Worm (Caenorhabditis elegans) whole organism, L4 larva: ENCODE measurements around the gene M163.1.

ENCODE experiments used
- D1046.2 ChIP-seq: fragments of 200-800 bp; sonication (Bioruptor generic); IDR thresholded peaks from 2 replicates; pipeline ENCODE4 v1.3.6; 2022; ENCODE audit warnings: missing genetic modification characterization, missing compliant biosample characterization
- F44E2.7 ChIP-seq: fragments of 200-800 bp; sonication (Bioruptor generic); IDR thresholded peaks from 2 replicates; pipeline ENCODE4 v2.1.2; 2022; ENCODE audit warnings: missing genetic modification characterization, missing compliant biosample characterization
- F49E8.2 ChIP-seq: sonication (generic microtip); optimal IDR thresholded peaks from 2 replicates; lab custom pipeline; 2016; ENCODE audit warnings: missing compliant biosample characterization, mild to moderate bottlenecking, missing genetic modification characterization, borderline replicate concordance
- T20F7.1 ChIP-seq: fragments of 200-800 bp; sonication (Bioruptor generic); optimal IDR thresholded peaks from 2 replicates; lab custom pipeline; 2018; ENCODE audit warnings: mild to moderate bottlenecking, missing genetic modification characterization, missing compliant biosample characterization
- ZK337.2 ChIP-seq: fragments of 200-800 bp; sonication (Bioruptor generic); IDR thresholded peaks from 2 replicates; pipeline ENCODE4 v1.3.6; 2022; ENCODE audit warnings: missing genetic modification reagents, missing genetic modification characterization, missing compliant biosample characterization
- aha-1 ChIP-seq: fragments of 150-350 bp; peaks from one replicate; lab custom pipeline; 2014; ENCODE audit warnings: missing biosample characterization, missing genetic modification characterization
- attf-4 ChIP-seq: sonication (generic microtip); optimal IDR thresholded peaks from 3 replicates; lab custom pipeline; 2017; ENCODE audit warnings: missing biosample characterization, missing genetic modification characterization
- ceh-20 ChIP-seq: fragments of 200-800 bp; sonication (Bioruptor generic); IDR thresholded peaks from 2 replicates; pipeline ENCODE4 v1.3.6; 2022; ENCODE audit warnings: missing genetic modification reagents, missing genetic modification characterization, missing compliant biosample characterization
- ceh-32 ChIP-seq: sonication (generic microtip); optimal IDR thresholded peaks from 2 replicates; lab custom pipeline; 2016; ENCODE audit warnings: mild to moderate bottlenecking, missing genetic modification characterization, missing compliant biosample characterization; ENCODE audit not compliant: poor library complexity
- ces-1 ChIP-seq: fragments of 150-350 bp; sonication (generic microtip); optimal IDR thresholded peaks from 4 replicates; lab custom pipeline; 2014; ENCODE audit warnings: missing biosample characterization, missing genetic modification reagents, missing genetic modification characterization
- ctbp-1 ChIP-seq: fragments of 200-800 bp; sonication (Bioruptor generic); IDR thresholded peaks from 2 replicates; pipeline ENCODE4 v1.3.6; 2022; ENCODE audit warnings: missing genetic modification reagents, missing genetic modification characterization, missing compliant biosample characterization
- daf-12 ChIP-seq: fragments of 150-350 bp; optimal IDR thresholded peaks from 2 replicates; lab custom pipeline; 2014; ENCODE audit warnings: missing biosample characterization, missing genetic modification reagents, missing genetic modification characterization
- daf-16 ChIP-seq, 3 experiments: sonication (generic microtip); optimal IDR thresholded peaks; 2 replicates each; lab custom pipeline; 2016 to 2017; ENCODE audit warnings: missing genetic modification characterization in 3 of 3, missing genetic modification reagents in 3 of 3, mild to moderate bottlenecking in 2 of 3, missing compliant biosample characterization in 2 of 3, missing biosample characterization in 1 of 3, moderate library complexity in 1 of 3
- daf-19 ChIP-seq: fragments of 200-800 bp; sonication (Bioruptor generic); conservative IDR thresholded peaks from 2 replicates; pipeline ENCODE4 v1.3.6; 2022; ENCODE audit warnings: missing genetic modification characterization, missing compliant biosample characterization
- dpl-1 ChIP-seq: fragments of 150-350 bp; optimal IDR thresholded peaks from 2 replicates; lab custom pipeline; 2014; ENCODE audit warnings: missing biosample characterization, missing genetic modification reagents, missing genetic modification characterization
- dve-1 ChIP-seq: sonication (generic microtip); optimal IDR thresholded peaks from 2 replicates; lab custom pipeline; 2017; ENCODE audit warnings: antibody characterized with exemption, mild to moderate bottlenecking, missing genetic modification characterization, missing compliant biosample characterization; ENCODE audit not compliant: insufficient read depth
- egl-43 ChIP-seq: fragments of 200-800 bp; sonication (Bioruptor generic); IDR thresholded peaks from 2 replicates; pipeline ENCODE4 v1.3.6; 2022; ENCODE audit warnings: missing genetic modification reagents, missing genetic modification characterization, missing compliant biosample characterization
- gei-8 ChIP-seq: fragments of 200-800 bp; sonication (Bioruptor generic); optimal IDR thresholded peaks from 2 replicates; lab custom pipeline; 2018; ENCODE audit warnings: mild to moderate bottlenecking, missing genetic modification characterization, missing compliant biosample characterization
- hlh-11 ChIP-seq: fragments of 200-800 bp; sonication (Bioruptor generic); optimal IDR thresholded peaks from 2 replicates; lab custom pipeline; 2018; ENCODE audit warnings: mild to moderate bottlenecking, missing genetic modification characterization, missing compliant biosample characterization
- hlh-30 ChIP-seq: sonication (generic microtip); optimal IDR thresholded peaks from 2 replicates; lab custom pipeline; 2017; ENCODE audit warnings: antibody characterized with exemption, mild to moderate bottlenecking, missing genetic modification characterization, missing compliant biosample characterization; ENCODE audit not compliant: insufficient read depth
- jun-1 ChIP-seq: fragments of 150-350 bp; optimal IDR thresholded peaks from 2 replicates; lab custom pipeline; 2014; ENCODE audit warnings: missing biosample characterization, missing genetic modification reagents, missing genetic modification characterization
- lin-1 ChIP-seq: fragments of 200-800 bp; sonication (Bioruptor generic); IDR thresholded peaks from 2 replicates; pipeline ENCODE4 v1.3.6; 2022; ENCODE audit warnings: missing genetic modification reagents, missing genetic modification characterization, missing compliant biosample characterization
- lin-13 ChIP-seq: fragments of 150-350 bp; optimal IDR thresholded peaks from 2 replicates; lab custom pipeline; 2014; ENCODE audit warnings: missing biosample characterization, missing genetic modification reagents, missing genetic modification characterization
- lin-29 ChIP-seq: fragments of 200-800 bp; sonication (Bioruptor generic); IDR thresholded peaks from 2 replicates; pipeline ENCODE4 v1.3.6; 2022; ENCODE audit warnings: missing genetic modification reagents, missing genetic modification characterization, missing compliant biosample characterization
- lir-3 ChIP-seq: sonication (generic microtip); optimal IDR thresholded peaks from 2 replicates; lab custom pipeline; 2016; ENCODE audit warnings: mild to moderate bottlenecking, missing genetic modification characterization, missing compliant biosample characterization
- madf-9 ChIP-seq: fragments of 200-800 bp; sonication (Bioruptor generic); conservative IDR thresholded peaks from 2 replicates; pipeline ENCODE4 v1.3.6; 2022; ENCODE audit warnings: missing genetic modification reagents, missing genetic modification characterization, missing compliant biosample characterization
- mdl-1 ChIP-seq, 2 experiments: fragments of 150-350 bp in 1 of 2; sonication (generic microtip) in 1 of 2; optimal IDR thresholded peaks; 2 replicates each; lab custom pipeline; 2014 to 2017; ENCODE audit warnings: missing biosample characterization in 2 of 2, missing genetic modification characterization in 2 of 2
- mdt-29 ChIP-seq: fragments of 200-800 bp; sonication (Bioruptor generic); IDR thresholded peaks from 2 replicates; pipeline ENCODE4 v1.3.6; 2022; ENCODE audit warnings: missing genetic modification reagents, missing genetic modification characterization, missing compliant biosample characterization
- mep-1 ChIP-seq: fragments of 150-350 bp; sonication (generic microtip); optimal IDR thresholded peaks from 3 replicates; lab custom pipeline; 2014; ENCODE audit warnings: missing biosample characterization, missing genetic modification characterization
- mxl-2 ChIP-seq: fragments of 200-800 bp; sonication (Bioruptor generic); conservative IDR thresholded peaks from 2 replicates; pipeline ENCODE4 v1.3.6; 2022; ENCODE audit warnings: missing genetic modification reagents, missing genetic modification characterization, missing compliant biosample characterization
- mxl-3 ChIP-seq: fragments of 200-800 bp; sonication (Bioruptor generic); optimal IDR thresholded peaks from 2 replicates; lab custom pipeline; 2018; ENCODE audit warnings: mild to moderate bottlenecking, missing genetic modification characterization, missing compliant biosample characterization
- nhr-11 ChIP-seq: fragments of 150-350 bp; optimal IDR thresholded peaks from 2 replicates; lab custom pipeline; 2014; ENCODE audit warnings: missing biosample characterization, missing genetic modification characterization
- nhr-41 ChIP-seq: fragments of 200-800 bp; sonication (Bioruptor generic); IDR thresholded peaks from 2 replicates; pipeline ENCODE4 v1.3.6; 2022; ENCODE audit warnings: missing genetic modification reagents, missing genetic modification characterization, missing compliant biosample characterization
- nhr-6 ChIP-seq: fragments of 150-350 bp; optimal IDR thresholded peaks from 2 replicates; lab custom pipeline; 2014; ENCODE audit warnings: missing biosample characterization, missing genetic modification characterization
- nhr-77 ChIP-seq: fragments of 150-350 bp; optimal IDR thresholded peaks from 2 replicates; lab custom pipeline; 2014; ENCODE audit warnings: missing biosample characterization, missing genetic modification characterization
- php-3 ChIP-seq: fragments of 200-800 bp; sonication (Bioruptor generic); IDR thresholded peaks from 2 replicates; pipeline ENCODE4 v1.3.6; 2022; ENCODE audit warnings: missing genetic modification reagents, missing genetic modification characterization, missing compliant biosample characterization
- rbr-2 ChIP-seq: sonication (generic microtip); optimal IDR thresholded peaks from 2 replicates; lab custom pipeline; 2016; ENCODE audit warnings: missing genotype, missing genetic modification characterization, missing compliant biosample characterization
- sdz-12 ChIP-seq: fragments of 200-800 bp; sonication (Bioruptor generic); optimal IDR thresholded peaks from 2 replicates; lab custom pipeline; 2018; ENCODE audit warnings: mild to moderate bottlenecking, missing genetic modification characterization, missing compliant biosample characterization
- skn-1 ChIP-seq: fragments of 150-350 bp; optimal IDR thresholded peaks from 2 replicates; lab custom pipeline; 2014; ENCODE audit warnings: missing biosample characterization, missing genetic modification characterization
- snpc-1.2 ChIP-seq: fragments of 200-800 bp; sonication (Bioruptor generic); IDR thresholded peaks from 2 replicates; pipeline ENCODE4 v1.3.6; 2022; ENCODE audit warnings: missing genetic modification reagents, missing genetic modification characterization, missing compliant biosample characterization
- spr-3 ChIP-seq: fragments of 200-800 bp; sonication (Bioruptor generic); optimal IDR thresholded peaks from 2 replicates; lab custom pipeline; 2018; ENCODE audit warnings: mild to moderate bottlenecking, missing genetic modification characterization, missing compliant biosample characterization
- tag-97 ChIP-seq: fragments of 200-800 bp; sonication (Bioruptor generic); IDR thresholded peaks from 2 replicates; pipeline ENCODE4 v1.3.6; 2022; ENCODE audit warnings: missing genetic modification characterization, missing compliant biosample characterization
- unc-39 ChIP-seq: sonication (generic microtip); optimal IDR thresholded peaks from 2 replicates; lab custom pipeline; 2017; ENCODE audit warnings: missing biosample characterization, missing genetic modification characterization
- unc-62 ChIP-seq, 3 experiments: fragments of 150-350 bp in 1 of 3; sonication (generic microtip); optimal IDR thresholded peaks in 2 of 3; peaks in 1 of 3; 1 replicate in 1 of 3; 2 replicates in 2 of 3; lab custom pipeline; 2014 to 2017; ENCODE audit warnings: missing biosample characterization in 3 of 3, missing genetic modification characterization in 3 of 3, missing genetic modification reagents in 3 of 3, missing genotype in 1 of 3
- zag-1 ChIP-seq: fragments of 150-350 bp; optimal IDR thresholded peaks from 2 replicates; lab custom pipeline; 2014; ENCODE audit warnings: missing biosample characterization, missing genetic modification characterization
- zip-11 ChIP-seq: fragments of 200-800 bp; sonication (Bioruptor generic); IDR thresholded peaks from 2 replicates; pipeline ENCODE4 v1.3.6; 2022; ENCODE audit warnings: missing genetic modification characterization, missing compliant biosample characterization
- ztf-7 ChIP-seq: fragments of 150-350 bp; optimal IDR thresholded peaks from 2 replicates; lab custom pipeline; 2014; ENCODE audit warnings: missing biosample characterization, missing genetic modification characterization

The M163.1 gene

DNA sequence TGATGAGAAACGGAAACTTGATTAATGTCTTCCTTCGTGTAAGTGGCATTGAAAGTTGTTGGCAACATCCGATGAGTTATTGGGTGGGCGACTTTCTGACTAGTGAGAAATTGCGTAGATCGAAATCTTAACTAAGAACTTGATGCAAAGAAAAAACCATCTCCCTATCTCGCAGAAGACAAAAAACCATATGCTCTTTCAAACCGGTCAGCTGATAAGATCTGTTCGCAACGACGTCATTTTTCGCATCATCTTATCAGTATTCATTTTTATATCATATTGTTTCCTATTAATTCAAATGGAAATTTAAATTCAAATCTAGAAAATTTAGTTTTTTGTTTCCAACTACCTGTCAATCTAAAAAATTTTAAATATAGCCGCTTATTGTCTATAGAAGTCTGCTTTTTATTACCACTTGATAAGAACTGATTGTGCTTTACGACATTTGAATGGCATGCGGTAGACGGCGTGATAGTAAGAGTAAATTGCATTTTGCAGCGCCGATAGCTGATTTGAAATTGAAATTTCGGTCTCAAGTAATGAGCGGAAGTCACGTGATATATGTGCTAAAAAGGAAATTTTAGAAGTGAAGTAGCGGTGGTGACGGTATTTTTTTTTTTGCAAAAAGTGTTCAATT lies 3.1 kb downstream of the M163.1 start (continued):
- TF ChIP-seq daf-16 (GFP tag; optimal IDR thresholded peaks at IDR 0.05; lab: Kevin White, UChicago) (peak in 1 of 2 experiments; percentile 93), daf-16 (tag; optimal IDR thresholded peaks at IDR 0.05; lab: Kevin White, UChicago) (peak; percentile 65), T20F7.1 (GFP tag; lab: Kevin White, UChicago) (peak; percentile 54), jun-1 (no peak), mep-1 (tag; lab: Kevin White, UChicago) (no peak), ceh-20 (GFP tag; lab: Robert Waterston, UW) (0 out of 2 replicates have a peak, but pooled peaks have one; percentile 9), mxl-3 (no peak), dve-1 (tag; lab: Kevin White, UChicago) (peak; percentile 95), zag-1 (tag; lab: Kevin White, UChicago) (no peak)

DNA sequence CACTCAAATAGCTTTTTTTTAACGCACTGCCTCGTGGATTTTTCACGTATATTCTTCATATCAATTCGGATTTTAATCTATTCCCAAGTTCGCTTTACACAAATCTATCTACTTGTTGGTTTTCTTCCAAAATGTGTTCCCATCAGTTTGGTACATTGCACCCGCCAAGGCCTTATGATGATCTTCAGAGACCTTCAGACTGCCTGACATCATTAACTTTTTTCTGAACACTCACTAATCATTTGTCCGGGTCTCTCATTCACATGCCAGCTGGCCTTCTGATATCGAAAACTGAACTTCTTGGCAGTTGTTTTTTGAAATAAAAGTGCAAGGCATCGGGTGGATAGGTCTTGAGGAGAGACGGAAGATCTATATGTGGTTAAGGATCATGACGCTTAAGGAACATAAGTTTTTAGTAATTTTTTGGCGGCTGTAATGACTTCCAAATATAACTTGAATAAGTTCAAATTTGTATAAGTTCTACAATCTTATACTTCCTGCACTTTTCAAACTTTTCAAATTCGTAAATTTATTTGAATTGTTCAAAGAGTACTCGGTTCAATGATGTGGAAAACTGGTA lies 3.7 kb downstream of the M163.1 start:
- no peak for TF ChIP-seq sdz-12 (GFP tag; lab: Kevin White, UChicago)
- no peak for TF ChIP-seq madf-9 (GFP tag; lab: Robert Waterston, UW)
- no peak for TF ChIP-seq jun-1
- TF ChIP-seq mxl-2 (GFP tag; lab: Robert Waterston, UW) = no peak
- no peak for TF ChIP-seq nhr-6
- no peak for TF ChIP-seq dpl-1 (GFP tag; lab: Kevin White, UChicago)
- TF ChIP-seq nhr-11 (tag; lab: Kevin White, UChicago) = no peak
- TF ChIP-seq skn-1 (tag; lab: Kevin White, UChicago) = no peak
- TF ChIP-seq gei-8 (GFP tag; lab: Kevin White, UChicago) = no peak
- no peak for TF ChIP-seq F44E2.7
- no peak for TF ChIP-seq ztf-7 (tag; lab: Kevin White, UChicago)
- no peak for TF ChIP-seq ces-1 (GFP tag; lab: Kevin White, UChicago)
- no peak for TF ChIP-seq daf-12 (tag; lab: Kevin White, UChicago)
- no peak for TF ChIP-seq egl-43 (GFP tag; lab: Robert Waterston, UW)
- no peak for TF ChIP-seq D1046.2 (GFP tag; lab: Robert Waterston, UW)
- TF ChIP-seq php-3 = no peak
- peak; percentile 86 for TF ChIP-seq hlh-30 (tag; lab: Kevin White, UChicago)
- 0 out of 2 replicates have a peak, but pooled peaks have one; percentile 39 for TF ChIP-seq ctbp-1 (GFP tag; lab: Robert Waterston, UW)
- no peak for TF ChIP-seq lir-3 (tag; lab: Kevin White, UChicago)
- TF ChIP-seq unc-62 (GFP tag; optimal IDR thresholded peaks at IDR 0.05 in 1 of 2; lab: Kevin White, UChicago) = peak in 1 of 2 experiments; percentile 97
- no peak for TF ChIP-seq unc-62 (tag; optimal IDR thresholded peaks at IDR 0.05; lab: Kevin White, UChicago)
- no peak for TF ChIP-seq mep-1 (tag; lab: Kevin White, UChicago)
- TF ChIP-seq mdl-1 (tag; optimal IDR thresholded peaks at IDR 0.05; lab: Kevin White, UChicago) = peak in 1 of 2 experiments; percentile 45
- TF ChIP-seq nhr-77 = no peak
- no peak for TF ChIP-seq ZK337.2 (GFP tag; lab: Robert Waterston, UW)
- TF ChIP-seq ceh-32 = no peak
- TF ChIP-seq spr-3 (GFP tag; lab: Kevin White, UChicago) = no peak
- no peak for TF ChIP-seq lin-29 (GFP tag; lab: Robert Waterston, UW)
- TF ChIP-seq tag-97 (GFP tag; lab: Robert Waterston, UW) = no peak
- no peak for TF ChIP-seq unc-39
- TF ChIP-seq mdt-29 (GFP tag; lab: Robert Waterston, UW) = no peak
- TF ChIP-seq F49E8.2 (tag; lab: Kevin White, UChicago) = no peak
- no peak for TF ChIP-seq snpc-1.2 (GFP tag; lab: Robert Waterston, UW)
- TF ChIP-seq nhr-41 = no peak
- TF ChIP-seq hlh-11 (tag; lab: Kevin White, UChicago) = peak; percentile 11
- no peak for TF ChIP-seq lin-1 (GFP tag; lab: Robert Waterston, UW)
- no peak for TF ChIP-seq T20F7.1 (GFP tag; lab: Kevin White, UChicago)
- TF ChIP-seq mxl-3 = no peak
- TF ChIP-seq zip-11 (GFP tag; lab: Robert Waterston, UW) = no peak
- TF ChIP-seq rbr-2 = no peak
- TF ChIP-seq attf-4 (tag; lab: Kevin White, UChicago) = no peak
- peak; percentile 90 for TF ChIP-seq aha-1
- TF ChIP-seq daf-19 (GFP tag; lab: Robert Waterston, UW) = no peak
- TF ChIP-seq lin-13 (GFP tag; lab: Kevin White, UChicago) = no peak
